Worm (Caenorhabditis elegans) whole organism, mixed stage, embryonic: ENCODE measurements around the gene dib-1.

Experiments
- M03D4.4 ChIP-seq: sonication (generic microtip); optimal IDR thresholded peaks from 2 replicates; lab custom pipeline; 2017; ENCODE audit warnings: mild to moderate bottlenecking, missing genetic modification characterization, missing compliant biosample characterization
- blmp-1 ChIP-seq: fragments of 150-350 bp; optimal IDR thresholded peaks from 2 replicates; lab custom pipeline; 2014; ENCODE audit warnings: missing biosample characterization, missing genetic modification characterization
- ceh-39 ChIP-seq: fragments of 150-350 bp; optimal IDR thresholded peaks from 2 replicates; lab custom pipeline; 2014; ENCODE audit warnings: missing biosample characterization, missing genetic modification characterization
- ceh-43 ChIP-seq: fragments of 200-800 bp; sonication (Bioruptor generic); optimal IDR thresholded peaks from 2 replicates; lab custom pipeline; 2018; ENCODE audit warnings: mild to moderate bottlenecking, missing genetic modification characterization, moderate library complexity, missing compliant biosample characterization
- ceh-83 ChIP-seq: fragments of 200-800 bp; sonication (Bioruptor generic); optimal IDR thresholded peaks from 2 replicates; lab custom pipeline; 2018; ENCODE audit warnings: mild to moderate bottlenecking, missing genetic modification characterization, missing compliant biosample characterization
- ces-1 ChIP-seq: fragments of 150-350 bp; optimal IDR thresholded peaks from 2 replicates; lab custom pipeline; 2014; ENCODE audit warnings: missing biosample characterization, missing genetic modification reagents, missing genetic modification characterization
- drap-1 ChIP-seq: fragments of 200-800 bp; sonication (Bioruptor generic); optimal IDR thresholded peaks from 3 replicates; lab custom pipeline; 2018; ENCODE audit warnings: mild to moderate bottlenecking, missing genetic modification characterization, missing compliant biosample characterization
- elt-3 ChIP-seq: fragments of 150-350 bp; optimal IDR thresholded peaks from 2 replicates; lab custom pipeline; 2014; ENCODE audit warnings: missing biosample characterization, missing genetic modification characterization
- ham-2 ChIP-seq: fragments of 200-800 bp; sonication (Bioruptor generic); optimal IDR thresholded peaks from 2 replicates; lab custom pipeline; 2018; ENCODE audit warnings: mild to moderate bottlenecking, missing genetic modification characterization, missing compliant biosample characterization
- hlh-1 ChIP-seq: fragments of 150-350 bp; optimal IDR thresholded peaks from 2 replicates; lab custom pipeline; 2014; ENCODE audit warnings: missing biosample characterization, missing genetic modification reagents, missing genetic modification characterization
- lin-13 ChIP-seq: fragments of 150-350 bp; optimal IDR thresholded peaks from 2 replicates; lab custom pipeline; 2014; ENCODE audit warnings: missing biosample characterization, missing genetic modification characterization
- lin-32 ChIP-seq: fragments of 200-800 bp; sonication (Bioruptor generic); optimal IDR thresholded peaks from 2 replicates; lab custom pipeline; 2018; ENCODE audit warnings: mild to moderate bottlenecking, missing genetic modification characterization, missing compliant biosample characterization
- lsy-2 ChIP-seq: fragments of 150-350 bp; optimal IDR thresholded peaks from 2 replicates; lab custom pipeline; 2014; ENCODE audit warnings: missing biosample characterization, missing genetic modification characterization
- mab-5 ChIP-seq: fragments of 150-350 bp; optimal IDR thresholded peaks from 2 replicates; lab custom pipeline; 2014; ENCODE audit warnings: missing biosample characterization, missing genetic modification characterization
- mep-1 ChIP-seq: fragments of 150-350 bp; optimal IDR thresholded peaks from 2 replicates; lab custom pipeline; 2017; ENCODE audit warnings: missing biosample characterization, missing genetic modification reagents, missing genetic modification characterization, inconsistent platforms
- mls-2 ChIP-seq: sonication (generic microtip); optimal IDR thresholded peaks from 2 replicates; lab custom pipeline; 2016; ENCODE audit warnings: mild to moderate bottlenecking, missing genetic modification characterization, moderate library complexity, missing compliant biosample characterization
- nhr-12 ChIP-seq: fragments of 150-350 bp; optimal IDR thresholded peaks from 2 replicates; lab custom pipeline; 2014; ENCODE audit warnings: missing biosample characterization, missing genetic modification characterization
- nhr-2 ChIP-seq: fragments of 150-350 bp; optimal IDR thresholded peaks from 2 replicates; lab custom pipeline; 2014; ENCODE audit warnings: missing biosample characterization, missing genetic modification characterization
- nhr-237 ChIP-seq: fragments of 150-350 bp; optimal IDR thresholded peaks from 2 replicates; lab custom pipeline; 2014; ENCODE audit warnings: missing biosample characterization, missing genetic modification characterization
- nhr-28 ChIP-seq: fragments of 150-350 bp; optimal IDR thresholded peaks from 2 replicates; lab custom pipeline; 2014; ENCODE audit warnings: missing biosample characterization, missing genetic modification characterization
- nhr-76 ChIP-seq: sonication (generic microtip); optimal IDR thresholded peaks from 2 replicates; lab custom pipeline; 2017; ENCODE audit warnings: missing biosample characterization, missing genetic modification characterization
- pha-4 ChIP-seq: fragments of 150-350 bp; optimal IDR thresholded peaks from 2 replicates; lab custom pipeline; 2018; ENCODE audit warnings: missing biosample characterization, missing genetic modification reagents, missing genetic modification characterization
- sem-2 ChIP-seq: fragments of 200-800 bp; sonication (Bioruptor generic); optimal IDR thresholded peaks from 2 replicates; lab custom pipeline; 2018; ENCODE audit warnings: mild to moderate bottlenecking, missing genetic modification characterization, missing compliant biosample characterization
- snpc-4 ChIP-seq: fragments of 150-350 bp; optimal IDR thresholded peaks from 2 replicates; lab custom pipeline; 2014; ENCODE audit warnings: missing biosample characterization, missing genetic modification characterization
- sptf-1 ChIP-seq: sonication (generic microtip); optimal IDR thresholded peaks from 2 replicates; lab custom pipeline; 2017; ENCODE audit warnings: mild to moderate bottlenecking, missing genetic modification characterization, moderate library complexity, missing compliant biosample characterization
- unc-120 ChIP-seq: sonication (generic microtip); optimal IDR thresholded peaks from 2 replicates; lab custom pipeline; 2017; ENCODE audit warnings: missing genetic modification characterization, missing compliant biosample characterization; ENCODE audit not compliant: poor library complexity, severe bottlenecking
- unc-39 ChIP-seq: fragments of 150-350 bp; optimal IDR thresholded peaks from 2 replicates; lab custom pipeline; 2014; ENCODE audit warnings: missing biosample characterization, missing genetic modification characterization
- zip-8 ChIP-seq: fragments of 150-350 bp; optimal IDR thresholded peaks from 2 replicates; lab custom pipeline; 2014; ENCODE audit warnings: missing biosample characterization, missing genetic modification characterization
- ztf-11 ChIP-seq: fragments of 150-350 bp; optimal IDR thresholded peaks from 2 replicates; lab custom pipeline; 2014; ENCODE audit warnings: missing biosample characterization, missing genetic modification characterization

Gene dib-1

ce11 chrIV:2890401-2890952 lies at the start of gene dib-1, which contains the start of gene nprt-1:
dib-1 (plus strand) TSS chrIV:2890882.
nprt-1 (minus strand) TSS chrIV:2890451.
- TF ChIP-seq ces-1 (GFP tag; lab: Kevin White, UChicago): peak; percentile 62
- TF ChIP-seq ceh-39 (tag; lab: Kevin White, UChicago): no peak
- no peak for TF ChIP-seq ham-2 (GFP tag; lab: Kevin White, UChicago)
- no peak for TF ChIP-seq nhr-28 (tag; lab: Kevin White, UChicago)
- TF ChIP-seq nhr-237 (tag; lab: Kevin White, UChicago): peak; percentile 12
- TF ChIP-seq nhr-12 (tag; lab: Kevin White, UChicago): no peak
- peak; percentile 13 for TF ChIP-seq sptf-1 (tag; lab: Kevin White, UChicago)
- TF ChIP-seq lin-13 (tag; lab: Kevin White, UChicago): peak; percentile 4
- TF ChIP-seq mep-1 (tag; lab: Kevin White, UChicago): peak; percentile 47
- TF ChIP-seq lsy-2 (tag; lab: Kevin White, UChicago): peak; percentile 73

ce11 chrIV:2841260-2841659 lies 49.4 kb upstream of the dib-1 start, which contains the start of gene clec-83:
clec-83 (minus strand) TSS chrIV:2841472.
- TF ChIP-seq unc-120 (tag; lab: Kevin White, UChicago): no peak
- TF ChIP-seq ham-2 (GFP tag; lab: Kevin White, UChicago): no peak
- TF ChIP-seq lin-32 (GFP tag; lab: Kevin White, UChicago): no peak
- no peak for TF ChIP-seq snpc-4
- no peak for TF ChIP-seq ces-1 (GFP tag; lab: Kevin White, UChicago)
- no peak for TF ChIP-seq drap-1 (GFP tag; lab: Kevin White, UChicago)
- no peak for TF ChIP-seq ceh-39 (tag; lab: Kevin White, UChicago)
- TF ChIP-seq sem-2: no peak
- no peak for TF ChIP-seq hlh-1 (tag; lab: Kevin White, UChicago)
- no peak for TF ChIP-seq zip-8
- no peak for TF ChIP-seq sptf-1 (tag; lab: Kevin White, UChicago)

ce11 chrIV:2842162-2842561 lies 48.5 kb upstream of the dib-1 start, which contains the start of gene clec-84:
clec-84 (plus strand) TSS chrIV:2842462.
- TF ChIP-seq nhr-237 (tag; lab: Kevin White, UChicago): no peak
- TF ChIP-seq mab-5 (tag; lab: Kevin White, UChicago): no peak
- no peak for TF ChIP-seq ces-1 (GFP tag; lab: Kevin White, UChicago)
- no peak for TF ChIP-seq M03D4.4 (tag; lab: Kevin White, UChicago)
- TF ChIP-seq mls-2: no peak
- no peak for TF ChIP-seq drap-1 (GFP tag; lab: Kevin White, UChicago)
- no peak for TF ChIP-seq lsy-2 (tag; lab: Kevin White, UChicago)
- TF ChIP-seq nhr-28 (tag; lab: Kevin White, UChicago): no peak
- no peak for TF ChIP-seq ceh-43 (GFP tag; lab: Kevin White, UChicago)
- TF ChIP-seq sem-2: no peak
- TF ChIP-seq hlh-1 (tag; lab: Kevin White, UChicago): no peak
- no peak for TF ChIP-seq zip-8
- TF ChIP-seq ceh-83 (GFP tag; lab: Kevin White, UChicago): no peak
- no peak for TF ChIP-seq ham-2 (GFP tag; lab: Kevin White, UChicago)
- TF ChIP-seq elt-3 (tag; lab: Kevin White, UChicago): no peak
- TF ChIP-seq snpc-4: no peak
- no peak for TF ChIP-seq blmp-1
- no peak for TF ChIP-seq nhr-2 (tag; lab: Kevin White, UChicago)

ce11 chrIV:2843882-2844281 lies 46.8 kb upstream of the dib-1 start, which contains the start of gene Y54G2A.15:
Y54G2A.15 (minus strand) TSS chrIV:2843982.
- TF ChIP-seq zip-8 (no peak), mep-1 (tag; lab: Kevin White, UChicago) (no peak), nhr-76 (no peak), hlh-1 (tag; lab: Kevin White, UChicago) (no peak), unc-39 (tag; lab: Kevin White, UChicago) (no peak), ztf-11 (no peak), lsy-2 (tag; lab: Kevin White, UChicago) (no peak), sptf-1 (tag; lab: Kevin White, UChicago) (no peak), ceh-43 (GFP tag; lab: Kevin White, UChicago) (no peak)

ce11 chrIV:2846264-2846663 lies 44.4 kb upstream of the dib-1 start, which contains the start of gene Y54G2A.40:
Y54G2A.40 (plus strand) TSS chrIV:2846476.
- TF ChIP-seq lin-32 (GFP tag; lab: Kevin White, UChicago): no peak
- TF ChIP-seq ztf-11: no peak
- no peak for TF ChIP-seq lsy-2 (tag; lab: Kevin White, UChicago)
- TF ChIP-seq pha-4: peak; percentile 33
- TF ChIP-seq, all 35 proteins: peak for 1
